Worm (Caenorhabditis elegans): ENCODE measurements around the gene ugt-60.

ce11 chrIII:9725114-9725513, 46.3 kb upstream of the ugt-60 start, which contains the start of gene clec-162:
- no peak for TF ChIP-seq W03F9.2 (tag; optimal IDR thresholded peaks at IDR 0.05)
- TF ChIP-seq him-1 (tag; optimal IDR thresholded peaks at IDR 0.05), result no peak
- no peak for TF ChIP-seq dao-5 (tag; optimal IDR thresholded peaks at IDR 0.05)

Data from whole organism, L4/young adult.